Worm (Caenorhabditis elegans): Measurements from ENCODE around the gene ttr-8.
A peak's percentile ranks its signal among the peaks of the same experiment; 100 is the strongest.

Gene ttr-8

DNA sequence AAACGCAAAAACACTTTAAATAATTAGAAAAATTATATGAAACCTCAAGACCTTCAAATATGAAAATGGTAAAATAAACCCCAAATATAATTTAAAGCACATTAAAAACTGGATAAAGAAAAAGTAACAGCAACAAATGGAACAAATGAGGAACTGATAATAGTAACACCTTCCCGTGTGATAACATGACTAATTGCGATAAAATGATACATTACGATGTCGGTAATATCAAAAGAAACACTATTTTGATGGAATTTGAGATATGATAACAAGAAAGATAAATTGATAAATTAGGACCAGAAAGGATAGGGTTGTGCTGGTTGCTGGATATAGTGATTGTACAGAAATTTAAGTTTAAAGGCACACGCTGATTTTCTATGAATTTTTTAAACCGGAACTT, 23.1 kb downstream of the ttr-8 start:
- no peak for TF ChIP-seq sem-4 (tag; optimal IDR thresholded peaks at IDR 0.05)
- TF ChIP-seq ceh-16 (tag; optimal IDR thresholded peaks at IDR 0.05) = no peak
- TF ChIP-seq zag-1 (tag; optimal IDR thresholded peaks at IDR 0.05) = no peak
- no peak for TF ChIP-seq lin-39 (tag; optimal IDR thresholded peaks at IDR 0.05)
- no peak for TF ChIP-seq dmd-4 (tag; optimal IDR thresholded peaks at IDR 0.05)
- no peak for TF ChIP-seq nhr-6 (tag; optimal IDR thresholded peaks at IDR 0.05)
- TF ChIP-seq fos-1 (tag; optimal IDR thresholded peaks at IDR 0.05) = no peak
- no peak for TF ChIP-seq ZK546.5 (tag; optimal IDR thresholded peaks at IDR 0.05)
- TF ChIP-seq nhr-25 (tag; optimal IDR thresholded peaks at IDR 0.05) = no peak
- TF ChIP-seq nhr-23 (tag; optimal IDR thresholded peaks at IDR 0.05) = no peak
- no peak for TF ChIP-seq sma-3 (GFP tag; optimal IDR thresholded peaks at IDR 0.05)
- TF ChIP-seq nhr-77 (tag; optimal IDR thresholded peaks at IDR 0.05) = no peak
- no peak for TF ChIP-seq blmp-1 (tag; optimal IDR thresholded peaks at IDR 0.05; ENCODE audit: insufficient read depth)
- TF ChIP-seq sma-9 (GFP tag; optimal IDR thresholded peaks at IDR 0.05) = no peak
- no peak for TF ChIP-seq sma-9 (tag; optimal IDR thresholded peaks at IDR 0.05)

- TF ChIP-seq unc-55 (GFP tag; optimal IDR thresholded peaks at IDR 0.05) = peak; percentile 35
- TF ChIP-seq mbf-1 (tag; optimal IDR thresholded peaks at IDR 0.05) = no peak
- no peak for TF ChIP-seq ztf-4 (tag; optimal IDR thresholded peaks at IDR 0.05)
- peak; percentile 36 for TF ChIP-seq mab-5 (tag; optimal IDR thresholded peaks at IDR 0.05)
- TF ChIP-seq gmeb-1 (tag; optimal IDR thresholded peaks at IDR 0.05) = no peak
- TF ChIP-seq mdl-1 (tag; optimal IDR thresholded peaks at IDR 0.05) = peak in 1 of 2 experiments; percentile 56
- no peak for TF ChIP-seq dmd-4 (tag; optimal IDR thresholded peaks at IDR 0.05)
- peak; percentile 5 for TF ChIP-seq nhr-129 (tag; optimal IDR thresholded peaks at IDR 0.05)
- TF ChIP-seq nhr-23 (tag; optimal IDR thresholded peaks at IDR 0.05) = no peak
- no peak for TF ChIP-seq sma-9 (GFP tag; optimal IDR thresholded peaks at IDR 0.05)
- TF ChIP-seq sma-9 (tag; optimal IDR thresholded peaks at IDR 0.05) = no peak
- TF ChIP-seq nhr-10 (tag; optimal IDR thresholded peaks at IDR 0.05) = no peak
- no peak for TF ChIP-seq sma-3 (GFP tag; optimal IDR thresholded peaks at IDR 0.05)
- TF ChIP-seq lsy-2 (tag; optimal IDR thresholded peaks at IDR 0.05) = peak in 1 of 2 experiments; percentile 38
These were observed 28.6 kb downstream of the ttr-8 start, which contains the start of gene lin-39 for ce11 chrIII:7536559-7536958. Gene lin-39 (minus strand): TSS chrIII:7536632.

DNA sequence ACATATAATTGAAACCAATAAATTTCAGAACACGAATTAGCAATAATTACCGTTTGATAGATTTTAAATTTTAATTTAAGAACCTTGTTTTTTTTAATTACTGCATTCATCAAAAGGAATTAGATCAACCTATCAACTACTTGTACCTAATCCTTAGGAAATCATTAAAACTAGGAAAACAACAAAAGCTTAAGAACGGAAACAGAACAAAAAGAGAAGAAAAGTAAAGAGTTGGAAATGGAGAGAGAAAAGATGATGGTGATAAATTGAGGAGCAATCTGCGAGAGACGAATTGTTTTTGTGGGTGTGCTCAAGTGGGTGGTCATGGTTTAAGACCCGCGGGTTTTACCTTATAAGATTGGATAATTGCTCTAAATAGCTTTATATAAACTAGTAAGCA, 29.8 kb downstream of the ttr-8 start:
- TF ChIP-seq unc-55 (GFP tag; optimal IDR thresholded peaks at IDR 0.05) (peak; percentile 55), zag-1 (tag; optimal IDR thresholded peaks at IDR 0.05) (no peak), mab-5 (tag; optimal IDR thresholded peaks at IDR 0.05) (peak; percentile 54)

ce11 chrIII:7534648-7535047, 30.5 kb downstream of the ttr-8 start:
- TF ChIP-seq unc-55 (GFP tag; optimal IDR thresholded peaks at IDR 0.05) = peak; percentile 61
- TF ChIP-seq F13H6.1 (tag; optimal IDR thresholded peaks at IDR 0.05) = peak; percentile 9
- TF ChIP-seq ama-1 (optimal IDR thresholded peaks at IDR 0.05) = no peak
- no peak for TF ChIP-seq lin-11 (tag; optimal IDR thresholded peaks at IDR 0.05)
- no peak for TF ChIP-seq ztf-1 (GFP tag; conservative IDR thresholded peaks at IDR 0.05)
- TF ChIP-seq Y55F3AM.14 (GFP tag; optimal IDR thresholded peaks at IDR 0.05) = no peak
- TF ChIP-seq nhr-10 (tag; optimal IDR thresholded peaks at IDR 0.05) = no peak
- peak; percentile 64 for TF ChIP-seq unc-62 (GFP tag; optimal IDR thresholded peaks at IDR 0.05)
- no peak for TF ChIP-seq ZK546.5 (tag; optimal IDR thresholded peaks at IDR 0.05)
- TF ChIP-seq nhr-129 (tag; optimal IDR thresholded peaks at IDR 0.05) = peak; percentile 59
- peak; percentile 95 for TF ChIP-seq mab-5 (tag; optimal IDR thresholded peaks at IDR 0.05)
- TF ChIP-seq blmp-1 (tag; optimal IDR thresholded peaks at IDR 0.05; ENCODE audit: insufficient read depth) = peak; percentile 81
- no peak for TF ChIP-seq ceh-82 (tag; optimal IDR thresholded peaks at IDR 0.05)
- peak; percentile 33 for TF ChIP-seq crh-2 (tag; optimal IDR thresholded peaks at IDR 0.05)
- no peak for TF ChIP-seq nhr-11 (tag; optimal IDR thresholded peaks at IDR 0.05)
- no peak for TF ChIP-seq nhr-6 (tag; optimal IDR thresholded peaks at IDR 0.05)
- peak in 1 of 2 experiments; percentile 4 for TF ChIP-seq mdl-1 (tag; optimal IDR thresholded peaks at IDR 0.05)
- no peak for TF ChIP-seq nhr-77 (tag; optimal IDR thresholded peaks at IDR 0.05)
- peak; percentile 34 for TF ChIP-seq ceh-16 (tag; optimal IDR thresholded peaks at IDR 0.05)
- peak; percentile 63 for TF ChIP-seq lin-13 (GFP tag; optimal IDR thresholded peaks at IDR 0.05)
- TF ChIP-seq ztf-11 (tag; optimal IDR thresholded peaks at IDR 0.05) = no peak
- TF ChIP-seq skn-1 (tag; optimal IDR thresholded peaks at IDR 0.05) = no peak
- TF ChIP-seq nhr-25 (tag; optimal IDR thresholded peaks at IDR 0.05) = peak; percentile 25
- TF ChIP-seq ztf-4 (tag; optimal IDR thresholded peaks at IDR 0.05) = no peak
- TF ChIP-seq lsy-2 (tag; optimal IDR thresholded peaks at IDR 0.05) = peak; percentile 46 to 82
- TF ChIP-seq snpc-4 (tag; optimal IDR thresholded peaks at IDR 0.05) = no peak
- TF ChIP-seq C34F6.9 (tag; optimal IDR thresholded peaks at IDR 0.05) = peak; percentile 22

All from whole organism, L2 larva.